Worm (Caenorhabditis elegans): ENCODE results near the gene srw-73.

Gene srw-73

ce11 chrV:16575900-16576299, 12.4 kb downstream of the srw-73 start, which contains the start of gene str-151:
Gene str-151, plus strand, starts transcription at chrV:16576200.
- TF ChIP-seq aly-2 (tag; optimal IDR thresholded peaks at IDR 0.05) (no peak), dmd-4 (tag; optimal IDR thresholded peaks at IDR 0.05) (no peak), fos-1 (tag; optimal IDR thresholded peaks at IDR 0.05) (no peak), ZK546.5 (tag; optimal IDR thresholded peaks at IDR 0.05) (no peak), alr-1 (tag; optimal IDR thresholded peaks at IDR 0.05) (no peak), gmeb-1 (tag; optimal IDR thresholded peaks at IDR 0.05) (no peak), skn-1 (tag; optimal IDR thresholded peaks at IDR 0.05) (no peak)

DNA sequence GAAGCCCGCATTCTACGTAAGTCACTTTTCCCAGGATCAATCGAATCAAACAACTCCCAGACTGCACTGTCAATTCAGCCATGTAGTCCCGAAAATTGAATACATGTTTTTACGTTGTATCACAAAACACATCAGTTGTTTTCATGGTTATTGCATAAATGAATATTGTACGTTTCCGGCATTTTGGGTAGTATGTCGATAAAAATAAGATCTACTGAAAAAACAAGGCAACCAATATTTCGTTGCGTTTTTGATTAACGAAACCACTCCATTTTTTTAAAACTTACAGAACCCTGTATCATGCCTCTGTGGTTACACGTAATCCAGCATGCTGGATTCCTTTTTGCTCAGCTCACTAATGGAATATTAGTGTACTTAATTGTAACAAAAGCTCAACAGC, 15.2 kb downstream of the srw-73 start, which contains the start of gene str-149:
Gene str-149 (plus strand): TSS at position 301 of the 400 bp plus-strand sequence.
- no peak for TF ChIP-seq peb-1 (tag; optimal IDR thresholded peaks at IDR 0.05)

- TF ChIP-seq C34F6.9 (tag; optimal IDR thresholded peaks at IDR 0.05) (no peak), nhr-12 (tag; optimal IDR thresholded peaks at IDR 0.05) (no peak), mbf-1 (tag; optimal IDR thresholded peaks at IDR 0.05) (no peak), ztf-4 (tag; optimal IDR thresholded peaks at IDR 0.05) (no peak)
Measured at ce11 chrV:16570697-16571096, 17.6 kb downstream of the srw-73 start, which contains the start of gene nhr-233. Gene nhr-233, minus strand, starts transcription at chrV:16570797.

DNA sequence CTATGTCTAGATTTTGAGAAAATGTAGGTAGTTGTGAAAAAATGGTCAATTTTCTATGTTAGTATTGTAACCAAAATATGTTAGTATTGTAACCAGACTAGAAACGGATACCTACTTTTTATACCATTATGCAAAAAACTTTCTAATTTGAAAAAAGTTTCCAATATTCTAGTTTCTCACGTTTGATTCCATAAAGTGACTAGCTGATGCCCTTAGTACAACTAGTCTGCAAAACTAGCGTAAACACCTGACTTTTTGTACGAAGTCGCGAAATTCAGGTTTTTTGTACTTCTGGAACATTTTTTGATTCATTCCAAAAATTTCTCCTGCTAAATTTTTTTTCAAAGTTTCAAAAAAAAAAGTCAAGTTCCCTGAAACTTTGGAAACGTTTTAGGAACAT, 20.3 kb downstream of the srw-73 start:
- TF ChIP-seq nhr-237 (tag; optimal IDR thresholded peaks at IDR 0.05) (no peak), ceh-82 (tag; optimal IDR thresholded peaks at IDR 0.05) (no peak)

ce11 chrV:16565639-16566038, 22.7 kb downstream of the srw-73 start, which contains the start of gene sru-45:
Gene sru-45, plus strand, starts transcription at chrV:16565939.
- TF ChIP-seq dmd-4 (tag; optimal IDR thresholded peaks at IDR 0.05): no peak
- no peak for TF ChIP-seq sem-4 (tag; optimal IDR thresholded peaks at IDR 0.05)
- TF ChIP-seq aly-2 (tag; optimal IDR thresholded peaks at IDR 0.05): no peak
- TF ChIP-seq F13H6.1 (tag; optimal IDR thresholded peaks at IDR 0.05): no peak
- TF ChIP-seq egl-27 (tag; optimal IDR thresholded peaks at IDR 0.05): no peak

DNA sequence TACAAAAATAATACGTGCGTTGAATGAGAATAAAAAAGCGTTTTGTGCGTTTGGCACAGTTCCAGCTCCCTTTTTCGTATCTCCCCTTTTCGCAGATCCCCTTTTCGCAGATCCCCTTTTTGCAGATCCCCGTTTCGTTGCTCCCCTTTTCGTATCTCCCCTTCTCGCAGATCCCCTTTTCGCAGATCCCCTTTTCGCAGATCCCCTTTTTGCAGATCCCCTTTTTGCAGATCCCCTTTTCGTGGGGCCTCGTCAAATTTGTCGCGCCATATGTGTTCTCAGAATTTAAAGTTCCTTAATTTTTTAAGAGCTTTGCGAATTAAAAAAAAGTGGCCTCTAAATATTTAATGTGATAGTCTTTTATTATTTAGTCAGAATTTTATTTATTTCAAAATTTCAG, 35.4 kb downstream of the srw-73 start, which contains the start of gene Y32B12B.4:
Gene Y32B12B.4 (plus strand): TSS at position 399 of the 400 bp plus-strand sequence.
- TF ChIP-seq elt-3 (tag; optimal IDR thresholded peaks at IDR 0.05): no peak
- TF ChIP-seq dmd-4 (tag; optimal IDR thresholded peaks at IDR 0.05): no peak
- TF ChIP-seq nhr-129 (tag; optimal IDR thresholded peaks at IDR 0.05): no peak
- TF ChIP-seq nhr-11 (tag; optimal IDR thresholded peaks at IDR 0.05): no peak
- no peak for TF ChIP-seq unc-55 (GFP tag; optimal IDR thresholded peaks at IDR 0.05)
- no peak for TF ChIP-seq crh-2 (tag; optimal IDR thresholded peaks at IDR 0.05)
- no peak for TF ChIP-seq nhr-6 (tag; optimal IDR thresholded peaks at IDR 0.05)

DNA sequence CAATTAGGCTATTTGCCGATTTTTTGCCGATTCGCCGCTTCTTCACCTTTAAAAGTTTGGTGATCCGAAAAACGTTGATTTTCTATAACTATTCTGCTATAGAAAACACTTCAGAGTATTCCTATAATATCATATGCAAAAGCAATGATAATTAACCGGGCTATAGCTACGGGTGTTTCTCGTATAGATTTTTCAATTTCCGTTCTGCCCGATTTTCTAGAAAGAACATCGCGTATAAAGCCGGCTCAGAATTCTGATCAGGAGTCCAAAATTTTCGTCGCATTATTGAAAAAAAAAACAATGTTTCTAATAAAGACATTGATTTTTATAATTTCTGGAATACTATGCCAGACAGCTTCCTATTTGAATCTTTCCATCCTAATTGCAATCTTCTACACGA, 37.6 kb downstream of the srw-73 start, which contains the start of gene srbc-65:
Gene srbc-65 (plus strand): TSS at position 301 of the 400 bp plus-strand sequence.
- TF ChIP-seq F13H6.1 (tag; optimal IDR thresholded peaks at IDR 0.05): no peak
- no peak for TF ChIP-seq ztf-4 (tag; optimal IDR thresholded peaks at IDR 0.05)
- TF ChIP-seq ztf-1 (GFP tag; conservative IDR thresholded peaks at IDR 0.05): no peak
- TF ChIP-seq ceh-82 (tag; optimal IDR thresholded peaks at IDR 0.05): no peak
- no peak for TF ChIP-seq skn-1 (tag; optimal IDR thresholded peaks at IDR 0.05)
- TF ChIP-seq nhr-129 (tag; optimal IDR thresholded peaks at IDR 0.05): no peak
- TF ChIP-seq crh-2 (tag; optimal IDR thresholded peaks at IDR 0.05): no peak
- no peak for TF ChIP-seq gmeb-1 (tag; optimal IDR thresholded peaks at IDR 0.05)

- TF ChIP-seq lin-13 (GFP tag; optimal IDR thresholded peaks at IDR 0.05) (no peak), C34F6.9 (tag; optimal IDR thresholded peaks at IDR 0.05) (no peak), ZK546.5 (tag; optimal IDR thresholded peaks at IDR 0.05) (no peak), gmeb-1 (tag; optimal IDR thresholded peaks at IDR 0.05) (no peak), ama-1 (optimal IDR thresholded peaks at IDR 0.05) (no peak), alr-1 (tag; optimal IDR thresholded peaks at IDR 0.05) (no peak), dmd-4 (tag; optimal IDR thresholded peaks at IDR 0.05) (no peak), elt-3 (tag; optimal IDR thresholded peaks at IDR 0.05) (no peak), ceh-82 (tag; optimal IDR thresholded peaks at IDR 0.05) (no peak)
Measured at ce11 chrV:16540657-16541056, 47.7 kb downstream of the srw-73 start.

- no peak for TF ChIP-seq sem-4 (tag; optimal IDR thresholded peaks at IDR 0.05)
- TF ChIP-seq elt-1 (tag; optimal IDR thresholded peaks at IDR 0.05): no peak
- TF ChIP-seq nhr-12 (tag; optimal IDR thresholded peaks at IDR 0.05): no peak
- no peak for TF ChIP-seq nhr-11 (tag; optimal IDR thresholded peaks at IDR 0.05)
- TF ChIP-seq nhr-237 (tag; optimal IDR thresholded peaks at IDR 0.05): no peak
- no peak for TF ChIP-seq F13H6.1 (tag; optimal IDR thresholded peaks at IDR 0.05)
- no peak for TF ChIP-seq ztf-4 (tag; optimal IDR thresholded peaks at IDR 0.05)
- TF ChIP-seq ztf-1 (GFP tag; conservative IDR thresholded peaks at IDR 0.05): no peak
- TF ChIP-seq unc-62 (GFP tag; optimal IDR thresholded peaks at IDR 0.05): no peak
- no peak for TF ChIP-seq sma-9 (GFP tag; optimal IDR thresholded peaks at IDR 0.05)
- TF ChIP-seq sma-9 (tag; optimal IDR thresholded peaks at IDR 0.05): no peak
- TF ChIP-seq blmp-1 (tag; optimal IDR thresholded peaks at IDR 0.05; ENCODE audit: insufficient read depth): no peak
- TF ChIP-seq C34F6.9 (tag; optimal IDR thresholded peaks at IDR 0.05): no peak
- no peak for TF ChIP-seq nhr-23 (tag; optimal IDR thresholded peaks at IDR 0.05)
- TF ChIP-seq alr-1 (tag; optimal IDR thresholded peaks at IDR 0.05): no peak
- TF ChIP-seq lin-39 (tag; optimal IDR thresholded peaks at IDR 0.05): no peak
- no peak for TF ChIP-seq egl-27 (tag; optimal IDR thresholded peaks at IDR 0.05)
- TF ChIP-seq zag-1 (tag; optimal IDR thresholded peaks at IDR 0.05): no peak
- no peak for TF ChIP-seq snpc-4 (tag; optimal IDR thresholded peaks at IDR 0.05)
- no peak for TF ChIP-seq gmeb-1 (tag; optimal IDR thresholded peaks at IDR 0.05)
Measured at ce11 chrV:16539666-16540065, 48.7 kb downstream of the srw-73 start.

Data from whole organism, L2 larva.